Fruit fly (Drosophila melanogaster): ENCODE measurements around the gene GATAe.

Gene GATAe

DNA sequence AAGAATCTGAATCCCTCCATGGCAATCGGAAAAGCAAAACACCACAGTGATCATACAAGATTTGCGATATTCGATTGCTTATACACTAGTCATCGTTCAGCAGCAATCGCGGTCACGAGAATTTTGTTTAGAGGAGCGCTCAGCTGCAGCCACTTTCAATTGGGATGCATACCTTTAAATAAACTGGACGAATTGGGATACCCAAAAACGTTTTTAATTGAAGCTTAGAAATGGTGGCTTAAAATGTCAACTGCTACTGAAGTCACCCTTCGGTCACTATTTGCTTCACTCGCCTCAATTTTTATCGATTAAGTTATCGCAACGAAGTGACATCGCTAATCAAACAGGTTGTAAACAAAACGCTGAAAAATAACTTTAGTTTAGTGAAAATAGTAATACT, 40.5 kb downstream of the GATAe start, which contains the start of the genes IKKbeta and CG5013 (continued):
- TF ChIP-seq stc (GFP tag; IDR thresholded peaks at IDR 0.05): no peak
- no peak for TF ChIP-seq lbe (GFP tag; optimal IDR thresholded peaks at IDR 0.05)
- TF ChIP-seq Mes4 (GFP tag; optimal IDR thresholded peaks at IDR 0.05): peak; percentile 34
- TF ChIP-seq sqz (GFP tag; optimal IDR thresholded peaks at IDR 0.05): no peak
- no peak for TF ChIP-seq pan (optimal IDR thresholded peaks at IDR 0.05)
- TF ChIP-seq pan (GFP tag; optimal IDR thresholded peaks at IDR 0.05 in 1 of 2, IDR thresholded peaks at IDR 0.05 in 1 of 2): no peak
- peak; percentile 50 for TF ChIP-seq CG10147 (GFP tag; optimal IDR thresholded peaks at IDR 0.05)
- no peak for TF ChIP-seq sug (tag; optimal IDR thresholded peaks at IDR 0.05)
- peak; percentile 57 for TF ChIP-seq Lhr (GFP tag; optimal IDR thresholded peaks at IDR 0.05)
- TF ChIP-seq bcd (GFP tag; optimal IDR thresholded peaks at IDR 0.05): peak; percentile 31
- peak; percentile 68 for TF ChIP-seq CG2120 (GFP tag; optimal IDR thresholded peaks at IDR 0.05)
- TF ChIP-seq slp2 (GFP tag; optimal IDR thresholded peaks at IDR 0.05): peak; percentile 7
- TF ChIP-seq jigr1 (GFP tag; IDR thresholded peaks at IDR 0.05): no peak
- TF ChIP-seq emc (GFP tag; optimal IDR thresholded peaks at IDR 0.05): no peak
- TF ChIP-seq CG11398 (GFP tag; optimal IDR thresholded peaks at IDR 0.05): peak; percentile 21
- TF ChIP-seq vnd (GFP tag; IDR thresholded peaks at IDR 0.05; ENCODE audit: partially characterized antibody): peak; percentile 79
- TF ChIP-seq cas (GFP tag; IDR thresholded peaks at IDR 0.05): no peak
- no peak for TF ChIP-seq Sox102F (GFP tag; optimal IDR thresholded peaks at IDR 0.05)
- peak; percentile 30; the same call in 1 of the 2 replicates for TF ChIP-seq E2f2 (GFP tag; IDR thresholded peaks at IDR 0.05)
- TF ChIP-seq Hmx (GFP tag; optimal IDR thresholded peaks at IDR 0.05): no peak
- no peak for TF ChIP-seq h (optimal IDR thresholded peaks at IDR 0.05)
- no peak for TF ChIP-seq CG17359 (tag; optimal IDR thresholded peaks at IDR 0.05)
- peak; percentile 38 for TF ChIP-seq CG33557 (GFP tag; optimal IDR thresholded peaks at IDR 0.05)
- no peak for TF ChIP-seq dmrt99B (tag; optimal IDR thresholded peaks at IDR 0.05)
- peak; percentile 76 for TF ChIP-seq nerfin-1 (tag; optimal IDR thresholded peaks at IDR 0.05)
- TF ChIP-seq zf30C (GFP tag; optimal IDR thresholded peaks at IDR 0.05): no peak
- TF ChIP-seq Poxn (GFP tag; IDR thresholded peaks at IDR 0.05): no peak
- peak; percentile 29 for TF ChIP-seq pum (GFP tag; optimal IDR thresholded peaks at IDR 0.05)
- no peak for TF ChIP-seq Lpt (GFP tag; optimal IDR thresholded peaks at IDR 0.05)
- no peak for TF ChIP-seq CG6654 (GFP tag; optimal IDR thresholded peaks at IDR 0.05)
- peak; percentile 73 for TF ChIP-seq jumu (GFP tag; optimal IDR thresholded peaks at IDR 0.05)
- TF ChIP-seq tna (GFP tag; IDR thresholded peaks at IDR 0.05; ENCODE audit: partially characterized antibody): peak; percentile 53
- TF ChIP-seq CG15479 (GFP tag; optimal IDR thresholded peaks at IDR 0.05): no peak
- peak; percentile 57 for TF ChIP-seq CG2129 (GFP tag; IDR thresholded peaks at IDR 0.05; ENCODE audit: partially characterized antibody)
- no peak for TF ChIP-seq CG12219 (GFP tag; optimal IDR thresholded peaks at IDR 0.05)
- no peak for TF ChIP-seq H2.0 (GFP tag; IDR thresholded peaks at IDR 0.05)
- no peak for TF ChIP-seq CG12299 (tag; optimal IDR thresholded peaks at IDR 0.05)
- TF ChIP-seq CG10979 (tag; optimal IDR thresholded peaks at IDR 0.05): peak; percentile 40
- TF ChIP-seq disco-r (GFP tag; optimal IDR thresholded peaks at IDR 0.05): peak; percentile 46
- TF ChIP-seq CG7987 (GFP tag; optimal IDR thresholded peaks at IDR 0.05): no peak
- peak; percentile 59 for TF ChIP-seq CG17829 (tag; optimal IDR thresholded peaks at IDR 0.05)
- TF ChIP-seq Ets65A (GFP tag): peak; percentile 95
- TF ChIP-seq odd (GFP tag; optimal IDR thresholded peaks at IDR 0.05): no peak
- TF ChIP-seq NK7.1 (GFP tag; optimal IDR thresholded peaks at IDR 0.05): peak; percentile 8
- peak; percentile 79 for TF ChIP-seq hbn (GFP tag; IDR thresholded peaks at IDR 0.05; ENCODE audit: partially characterized antibody)
- no peak for TF ChIP-seq CG10565 (GFP tag; optimal IDR thresholded peaks at IDR 0.05)
- peak; percentile 52 for TF ChIP-seq Xbp1 (GFP tag; optimal IDR thresholded peaks at IDR 0.05)
- TF ChIP-seq Bdp1 (GFP tag; optimal IDR thresholded peaks at IDR 0.05): peak; percentile 7
- no peak for TF ChIP-seq CG14667 (GFP tag; IDR thresholded peaks at IDR 0.05)
- no peak for TF ChIP-seq CG1024 (GFP tag; IDR thresholded peaks at IDR 0.05)
- TF ChIP-seq cad (GFP tag; optimal IDR thresholded peaks at IDR 0.05): no peak
- no peak for TF ChIP-seq CG8089 (GFP tag; optimal IDR thresholded peaks at IDR 0.05)

Data from whole organism, embryonic.